Worm (Caenorhabditis elegans): ENCODE data around the gene hsd-3.

The hsd-3 gene

DNA sequence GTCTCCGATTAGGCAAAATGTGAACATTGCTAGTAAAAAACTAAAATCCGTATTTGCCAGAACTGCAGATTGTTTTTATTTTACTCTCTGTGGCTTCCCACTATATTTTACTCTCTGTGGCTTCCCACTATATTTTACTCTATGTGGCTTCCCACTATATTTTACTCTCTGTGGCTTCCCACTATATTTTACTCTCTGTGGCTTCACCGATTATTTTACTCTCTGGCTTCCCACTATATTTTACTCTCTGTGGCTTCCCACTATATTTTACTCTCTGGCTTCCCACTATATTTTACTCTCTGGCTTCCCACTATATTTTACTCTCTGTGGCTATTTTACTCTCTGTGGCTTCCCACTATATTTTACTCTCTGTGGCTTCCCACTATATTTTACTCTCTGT lies 47.1 kb downstream of the hsd-3 start:
- TF ChIP-seq ztf-16 (tag; optimal IDR thresholded peaks at IDR 0.05) (peak; percentile 1), sdc-2 (tag; optimal IDR thresholded peaks at IDR 0.05) (peak; percentile 38), elt-2 (tag; optimal IDR thresholded peaks at IDR 0.05) (peak; percentile 29), hlh-13 (GFP tag; optimal IDR thresholded peaks at IDR 0.05) (peak; percentile 89), npax-4 (tag; optimal IDR thresholded peaks at IDR 0.05) (peak; percentile 31), ets-4 (tag; optimal IDR thresholded peaks at IDR 0.05) (peak; percentile 34), che-1 (tag; optimal IDR thresholded peaks at IDR 0.05) (peak; percentile 79), ceh-19 (GFP tag; optimal IDR thresholded peaks at IDR 0.05) (peak; percentile 73), F13H6.1 (tag; optimal IDR thresholded peaks at IDR 0.05) (peak; percentile 66), ref-2 (tag; optimal IDR thresholded peaks at IDR 0.05) (peak; percentile 56), Y22D7AL.16 (tag; optimal IDR thresholded peaks at IDR 0.05) (peak; percentile 92), C38D4.7 (GFP tag; optimal IDR thresholded peaks at IDR 0.05) (peak; percentile 34), fkh-6 (tag; optimal IDR thresholded peaks at IDR 0.05) (peak; percentile 84), pag-3 (tag; optimal IDR thresholded peaks at IDR 0.05; ENCODE audit: borderline replicate concordance) (peak; percentile 83), lim-6 (tag; optimal IDR thresholded peaks at IDR 0.05) (peak; percentile 68), ceh-34 (tag; optimal IDR thresholded peaks at IDR 0.05) (peak; percentile 25), pqm-1 (tag; optimal IDR thresholded peaks at IDR 0.05) (peak; percentile 87), elt-4 (tag; optimal IDR thresholded peaks at IDR 0.05) (peak; percentile 80), fax-1 (tag; optimal IDR thresholded peaks at IDR 0.05) (peak; percentile 56), hlh-8 (tag; optimal IDR thresholded peaks at IDR 0.05) (peak; percentile 79), pat-9 (tag; optimal IDR thresholded peaks at IDR 0.05) (peak; percentile 77), tbx-2 (tag; optimal IDR thresholded peaks at IDR 0.05) (peak; percentile 93), lin-11 (tag; optimal IDR thresholded peaks at IDR 0.05) (peak; percentile 79), madf-2 (tag; optimal IDR thresholded peaks at IDR 0.05) (peak; percentile 95), hlh-6 (tag; optimal IDR thresholded peaks at IDR 0.05) (peak; percentile 84), C08G9.2 (tag; optimal IDR thresholded peaks at IDR 0.05) (peak; percentile 39), K02D7.2 (tag; optimal IDR thresholded peaks at IDR 0.05) (peak; percentile 74), sox-4 (tag; optimal IDR thresholded peaks at IDR 0.05) (peak; percentile 76), ceh-6 (GFP tag; optimal IDR thresholded peaks at IDR 0.05) (peak; percentile 59), mec-3 (tag; optimal IDR thresholded peaks at IDR 0.05; ENCODE audit: borderline replicate concordance) (peak; percentile 28), unc-42 (tag; optimal IDR thresholded peaks at IDR 0.05) (peak; percentile 18), gmeb-2 (tag; optimal IDR thresholded peaks at IDR 0.05) (peak; percentile 66), eyg-1 (tag; optimal IDR thresholded peaks at IDR 0.05) (peak; percentile 37), ttx-3 (tag; optimal IDR thresholded peaks at IDR 0.05) (peak; percentile 15)

DNA sequence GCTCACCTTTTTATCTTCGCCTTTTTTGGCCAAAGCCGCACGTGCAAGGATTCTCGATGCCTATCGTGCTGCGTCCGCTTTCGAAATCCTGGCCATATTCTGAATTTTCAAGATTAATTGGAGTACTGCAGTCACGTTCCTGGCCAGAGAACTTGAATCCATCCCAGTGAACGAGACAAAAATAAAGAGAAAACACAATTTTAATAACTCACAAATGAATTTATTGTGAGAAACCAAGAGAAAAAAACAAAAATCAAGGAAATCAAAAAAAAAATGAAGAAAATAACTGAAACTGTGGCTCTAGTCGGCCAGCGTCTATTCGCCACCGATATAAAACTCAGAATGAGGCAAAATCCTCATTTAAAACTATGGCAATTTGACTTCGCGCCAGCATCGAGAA lies 50.1 kb downstream of the hsd-3 start, which contains the start of gene C24H10.4:
Gene C24H10.4, minus strand, starts transcription at position 101 of the 400 bp plus-strand sequence.
- TF ChIP-seq ceh-22 (tag; optimal IDR thresholded peaks at IDR 0.05), result no peak
- TF ChIP-seq unc-86 (tag; optimal IDR thresholded peaks at IDR 0.05), result no peak
- no peak for TF ChIP-seq ceh-9 (tag; optimal IDR thresholded peaks at IDR 0.05)
- TF ChIP-seq hlh-13 (GFP tag; optimal IDR thresholded peaks at IDR 0.05), result no peak

DNA sequence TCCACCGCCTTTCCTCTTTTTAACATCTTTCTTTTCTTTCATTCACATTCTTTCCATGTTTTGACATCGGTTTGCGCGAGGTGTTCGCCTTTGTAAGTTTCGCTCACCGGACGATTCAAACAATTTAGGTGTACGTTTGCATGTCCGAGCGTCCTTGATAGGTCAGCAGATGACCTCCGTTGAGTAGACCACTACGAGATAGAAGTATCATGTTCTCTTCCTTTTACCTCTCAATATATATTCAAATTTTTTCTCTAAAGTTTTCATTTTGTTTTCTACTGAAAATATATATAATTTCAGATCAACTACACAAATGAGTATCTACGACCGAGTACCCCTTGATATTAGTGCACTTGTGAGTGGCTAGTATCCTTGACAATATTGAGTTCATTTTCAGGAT lies 51.7 kb downstream of the hsd-3 start, which contains the start of gene C24H10.3:
Gene C24H10.3, plus strand, starts transcription at position 301 of the 400 bp plus-strand sequence.
- no peak for TF ChIP-seq ahr-1 (tag; optimal IDR thresholded peaks at IDR 0.05)
- TF ChIP-seq sdc-2 (tag; optimal IDR thresholded peaks at IDR 0.05), result no peak
- no peak for TF ChIP-seq mec-3 (tag; optimal IDR thresholded peaks at IDR 0.05; ENCODE audit: borderline replicate concordance)
- TF ChIP-seq ceh-22 (tag; optimal IDR thresholded peaks at IDR 0.05), result no peak

Data from whole organism, late embryonic.